Worm (Caenorhabditis elegans): Measurements from ENCODE around the gene unc-68.

DNA sequence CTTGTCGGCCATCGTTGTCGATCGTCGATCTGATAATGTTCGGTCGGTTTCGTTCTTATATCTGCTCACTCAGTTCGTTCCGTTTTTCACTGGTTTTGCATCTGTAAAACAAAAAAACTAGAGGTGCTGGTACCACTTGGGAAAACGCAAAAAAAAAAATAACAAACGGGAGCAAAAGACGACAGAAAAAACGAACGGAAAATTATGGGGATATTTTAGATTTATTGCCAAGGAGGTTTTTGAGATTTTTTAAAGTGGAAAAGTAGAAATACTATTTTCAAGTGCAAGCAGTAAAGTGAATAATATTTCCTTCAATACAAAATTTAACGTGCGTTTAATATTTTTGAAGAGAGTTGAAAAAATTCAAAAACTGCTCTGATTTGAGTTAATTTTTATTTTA, at the start of gene unc-68:
- TF ChIP-seq tab-1 (GFP tag; IDR thresholded peaks at IDR 0.05) (no peak), ztf-23 (GFP tag; IDR thresholded peaks at IDR 0.05) (no peak), med-1 (GFP tag; optimal IDR thresholded peaks at IDR 0.05; ENCODE audit: insufficient read depth) (no peak), cog-1 (tag; optimal IDR thresholded peaks at IDR 0.05) (no peak), ztf-29 (GFP tag; IDR thresholded peaks at IDR 0.05) (no peak), ref-1 (GFP tag; conservative IDR thresholded peaks at IDR 0.05) (no peak), flt-1 (GFP tag; IDR thresholded peaks at IDR 0.05) (no peak)

Data from whole organism, midembryonic.